Worm (Caenorhabditis elegans): ENCODE measurements around the gene fib-1.
"Not testable (repeated sequence)": the region's sequence is repeated elsewhere in the genome, so short reads cannot be mapped to it uniquely, and the experiment has no call there.

- TF ChIP-seq F10E7.11 (tag; optimal IDR thresholded peaks at IDR 0.05); madf-3 (GFP tag; IDR thresholded peaks at IDR 0.05); akir-1 (GFP tag; optimal IDR thresholded peaks at IDR 0.05); him-1 (tag; optimal IDR thresholded peaks at IDR 0.05); lin-35 (GFP tag; optimal IDR thresholded peaks at IDR 0.05); Y95B8A.8 (GFP tag; IDR thresholded peaks at IDR 0.05); die-1 (tag; optimal IDR thresholded peaks at IDR 0.05); repo-1 (tag; optimal IDR thresholded peaks at IDR 0.05); ztf-22 (GFP tag; optimal IDR thresholded peaks at IDR 0.05); F52B5.7 (tag; optimal IDR thresholded peaks at IDR 0.05); ZK185.1 (tag; optimal IDR thresholded peaks at IDR 0.05; ENCODE audit: poor library complexity, severe bottlenecking); ceh-100 (GFP tag; IDR thresholded peaks at IDR 0.05): not testable (repeated sequence)
Observed at ce11 chrV:15031373-15031772, 29.4 kb upstream of the fib-1 start, which contains the start of gene cng-1.

Data from whole organism, young adult.